Fruit fly (Drosophila melanogaster): ENCODE results near the gene CG43386.
A peak's percentile ranks its signal among the peaks of the same experiment; 100 is the strongest.

CG43386 gene

DNA sequence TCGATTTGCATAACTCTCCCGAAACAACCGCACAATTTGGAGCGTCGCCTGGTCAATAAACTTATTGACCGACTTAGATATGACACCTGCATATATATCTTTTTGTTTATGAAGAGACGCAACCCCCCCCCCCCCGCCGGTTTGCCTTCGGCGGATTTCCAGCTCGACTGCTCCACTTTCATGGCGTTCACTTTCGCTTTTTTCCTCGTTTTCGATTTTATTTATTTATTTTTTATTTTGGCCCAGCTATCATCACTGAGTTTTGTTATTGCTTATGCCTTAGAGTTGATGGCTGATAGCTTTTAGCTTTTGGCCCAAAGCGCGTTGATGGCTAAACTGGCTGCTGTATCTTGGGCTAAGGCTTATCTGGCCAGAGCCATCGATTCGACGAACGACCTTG, 1.2 kb downstream of the CG43386 start:
- no peak for TF ChIP-seq dsf (GFP tag; optimal IDR thresholded peaks at IDR 0.05; ENCODE audit: borderline replicate concordance)
- TF ChIP-seq rgr (GFP tag; optimal IDR thresholded peaks at IDR 0.05): no peak
- TF ChIP-seq Myc (optimal IDR thresholded peaks at IDR 0.05): no peak
- TF ChIP-seq lola (GFP tag; optimal IDR thresholded peaks at IDR 0.05): no peak
- no peak for TF ChIP-seq OdsH (GFP tag; optimal IDR thresholded peaks at IDR 0.05)
- no peak for TF ChIP-seq psq (GFP tag; optimal IDR thresholded peaks at IDR 0.05)
- TF ChIP-seq jim (GFP tag; optimal IDR thresholded peaks at IDR 0.05): no peak
- no peak for TF ChIP-seq GATAd (GFP tag; optimal IDR thresholded peaks at IDR 0.05)
- no peak for TF ChIP-seq h (GFP tag; optimal IDR thresholded peaks at IDR 0.05)
- TF ChIP-seq Abd-B (GFP tag; optimal IDR thresholded peaks at IDR 0.05): no peak
- TF ChIP-seq Vsx2 (GFP tag; optimal IDR thresholded peaks at IDR 0.05; ENCODE audit: partially characterized antibody): no peak
- no peak for TF ChIP-seq Hr83 (GFP tag; optimal IDR thresholded peaks at IDR 0.05; ENCODE audit: poor library complexity, severe bottlenecking)
- TF ChIP-seq foxo (GFP tag; optimal IDR thresholded peaks at IDR 0.05): no peak

DNA sequence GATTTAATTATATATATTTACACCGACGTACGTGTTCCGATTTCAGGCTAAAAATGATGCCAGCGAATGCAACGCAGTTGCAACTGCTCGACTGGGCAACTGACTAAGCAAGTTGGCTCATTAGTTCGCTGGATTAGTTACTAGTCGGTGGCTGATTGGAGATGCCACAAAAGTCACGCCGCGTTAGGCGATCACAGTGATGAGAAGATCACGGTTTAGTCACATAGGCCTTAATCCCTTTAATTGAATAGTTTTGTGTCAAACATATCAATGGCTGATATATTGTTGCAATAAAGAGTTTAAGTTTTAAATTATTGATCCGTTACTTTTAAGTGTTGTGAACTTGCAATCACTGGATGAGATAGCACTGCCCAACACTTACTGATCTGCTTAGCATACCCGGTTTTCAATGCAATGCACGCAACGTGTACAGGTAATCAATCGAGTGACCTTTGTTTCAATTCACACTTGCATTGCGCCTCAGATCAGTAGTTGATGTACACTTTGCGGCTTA, 12.4 kb downstream of the CG43386 start, which contains the start of the genes CG1791 and CG1889:
CG1791 (minus strand) TSS at position 101 of the 514 bp plus-strand sequence.
CG1889 (plus strand) TSS at position 464 of the 514 bp plus-strand sequence.
- TF ChIP-seq CrebA (GFP tag; optimal IDR thresholded peaks at IDR 0.05; ENCODE audit: borderline replicate concordance) (no peak), dmrt93B (GFP tag; optimal IDR thresholded peaks at IDR 0.05) (no peak), br (GFP tag; optimal IDR thresholded peaks at IDR 0.05) (no peak), fru (GFP tag; optimal IDR thresholded peaks at IDR 0.05) (no peak), Rel (GFP tag; optimal IDR thresholded peaks at IDR 0.05) (no peak), Rel (tag; optimal IDR thresholded peaks at IDR 0.05) (no peak), foxo (GFP tag; optimal IDR thresholded peaks at IDR 0.05) (no peak), dl (GFP tag; optimal IDR thresholded peaks at IDR 0.05; ENCODE audit: insufficient read depth in 1 of 2, partially characterized antibody in 2 of 2) (no peak), Myc (optimal IDR thresholded peaks at IDR 0.05) (no peak), Hr83 (GFP tag; optimal IDR thresholded peaks at IDR 0.05; ENCODE audit: poor library complexity, severe bottlenecking) (no peak), psq (GFP tag; optimal IDR thresholded peaks at IDR 0.05) (no peak), Hr78 (GFP tag; optimal IDR thresholded peaks at IDR 0.05) (no peak), usp (GFP tag; optimal IDR thresholded peaks at IDR 0.05) (no peak), Sp1 (GFP tag; optimal IDR thresholded peaks at IDR 0.05) (no peak), Dif (GFP tag; optimal IDR thresholded peaks at IDR 0.05; ENCODE audit: partially characterized antibody) (no peak), tai (GFP tag; optimal IDR thresholded peaks at IDR 0.05) (no peak), dsf (GFP tag; optimal IDR thresholded peaks at IDR 0.05; ENCODE audit: borderline replicate concordance) (no peak), Jra (GFP tag; optimal IDR thresholded peaks at IDR 0.05) (no peak), lola (GFP tag; optimal IDR thresholded peaks at IDR 0.05) (no peak), sage (GFP tag; optimal IDR thresholded peaks at IDR 0.05) (no peak)

DNA sequence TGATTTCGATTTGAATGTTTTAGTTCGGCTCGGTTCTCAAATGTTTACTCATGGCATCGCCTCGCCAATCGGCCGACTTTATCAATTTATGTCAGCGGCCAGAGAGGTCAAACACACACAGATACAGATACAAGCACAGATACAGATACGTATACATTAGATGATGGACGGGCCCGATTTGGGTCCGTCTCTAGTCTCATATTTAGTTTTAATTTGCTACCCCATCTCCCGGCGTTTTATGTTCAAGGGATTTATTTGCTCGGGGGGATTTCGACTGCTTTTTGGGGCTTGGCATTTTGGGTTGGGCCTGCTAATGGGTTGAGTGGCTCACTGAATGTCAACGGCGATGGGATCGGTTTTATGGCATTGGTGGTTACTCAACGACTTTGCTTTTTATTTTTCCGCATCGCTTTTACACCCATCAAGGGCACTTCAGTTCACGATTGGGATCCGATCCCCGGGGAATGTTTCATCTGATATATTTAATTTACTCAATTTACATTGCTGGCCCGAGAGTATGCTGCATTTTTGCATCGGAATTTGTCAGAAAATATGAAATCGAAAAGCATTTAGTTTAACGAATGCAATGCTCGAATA, 44.8 kb downstream of the CG43386 start:
- TF ChIP-seq Dfd (GFP tag; optimal IDR thresholded peaks at IDR 0.05) (no peak), Hr83 (GFP tag; optimal IDR thresholded peaks at IDR 0.05; ENCODE audit: poor library complexity, severe bottlenecking) (no peak), CG32264 (GFP tag; optimal IDR thresholded peaks at IDR 0.05) (no peak), ey (GFP tag; optimal IDR thresholded peaks at IDR 0.05) (no peak), Dif (GFP tag; optimal IDR thresholded peaks at IDR 0.05; ENCODE audit: partially characterized antibody) (no peak), GATAd (GFP tag; optimal IDR thresholded peaks at IDR 0.05) (no peak), sage (GFP tag; optimal IDR thresholded peaks at IDR 0.05) (no peak), rgr (GFP tag; optimal IDR thresholded peaks at IDR 0.05) (no peak), N (GFP tag; optimal IDR thresholded peaks at IDR 0.05) (no peak), Sp1 (GFP tag; optimal IDR thresholded peaks at IDR 0.05) (no peak)

DNA sequence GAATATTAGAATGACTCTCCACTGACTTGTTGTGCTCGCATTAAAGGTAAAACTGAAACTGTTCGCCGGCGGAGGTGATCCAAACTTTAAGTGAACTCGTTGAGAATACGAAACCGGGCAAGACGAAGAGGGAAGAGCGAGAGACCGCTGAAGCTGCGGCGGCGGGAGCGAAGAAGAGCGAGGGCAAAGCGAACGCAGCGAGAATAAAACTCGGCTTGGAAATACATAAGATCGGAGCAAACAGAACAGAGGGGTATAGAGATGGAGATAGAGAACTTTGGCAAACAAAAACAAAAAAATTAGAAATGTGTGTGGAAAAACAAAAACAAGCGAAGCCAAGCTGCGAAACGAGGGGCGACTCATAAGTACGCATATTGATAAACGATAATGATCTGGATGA, 46.3 kb downstream of the CG43386 start, which contains the start of gene Idgf4:
Idgf4 (minus strand) TSS at position 67 of the 400 bp plus-strand sequence.
- TF ChIP-seq usp (GFP tag; optimal IDR thresholded peaks at IDR 0.05) (no peak), Rel (GFP tag; optimal IDR thresholded peaks at IDR 0.05) (no peak), Rel (tag; optimal IDR thresholded peaks at IDR 0.05) (peak; percentile 1), jim (GFP tag; optimal IDR thresholded peaks at IDR 0.05) (peak; percentile 17), ey (GFP tag; optimal IDR thresholded peaks at IDR 0.05) (no peak), psq (GFP tag; optimal IDR thresholded peaks at IDR 0.05) (peak; percentile 65), h (GFP tag; optimal IDR thresholded peaks at IDR 0.05) (peak; percentile 9)
